Worm (Caenorhabditis elegans) whole organism, L4 larva: Measurements from ENCODE around the gene F17E9.4.
A peak's percentile ranks its signal among the peaks of the same experiment; 100 is the strongest.

Source experiments
- F26F4.8 ChIP-seq: fragments of 200-800 bp; sonication (Bioruptor generic); conservative IDR thresholded peaks from 2 replicates; pipeline ENCODE4 v1.3.6; 2022; ENCODE audit warnings: missing genetic modification characterization, missing compliant biosample characterization
- T26A8.4 ChIP-seq: fragments of 200-800 bp; sonication (Bioruptor generic); IDR thresholded peaks from 2 replicates; pipeline ENCODE4 v1.3.6; 2022; ENCODE audit warnings: missing genetic modification characterization, missing compliant biosample characterization
- aly-2 ChIP-seq: sonication (generic microtip); optimal IDR thresholded peaks from 2 replicates; lab custom pipeline; 2018; ENCODE audit warnings: missing biosample characterization, missing genetic modification characterization
- ama-1 ChIP-seq: fragments of 150-350 bp; optimal IDR thresholded peaks from 2 replicates; lab custom pipeline; 2014; ENCODE audit warnings: inconsistent platforms, mixed read lengths
- hlh-11 ChIP-seq: fragments of 200-800 bp; sonication (Bioruptor generic); optimal IDR thresholded peaks from 2 replicates; lab custom pipeline; 2018; ENCODE audit warnings: mild to moderate bottlenecking, missing genetic modification characterization, missing compliant biosample characterization
- lin-13 ChIP-seq: fragments of 150-350 bp; optimal IDR thresholded peaks from 2 replicates; lab custom pipeline; 2014; ENCODE audit warnings: missing biosample characterization, missing genetic modification reagents, missing genetic modification characterization
- lsy-2 ChIP-seq, 2 experiments: fragments of 150-350 bp in 1 of 2; sonication (generic microtip) in 1 of 2; optimal IDR thresholded peaks; 2 replicates each; lab custom pipeline; 2014 to 2017; ENCODE audit warnings: missing biosample characterization in 2 of 2, missing genetic modification characterization in 2 of 2
- nhr-237 ChIP-seq: sonication (generic microtip); optimal IDR thresholded peaks from 2 replicates; lab custom pipeline; 2017; ENCODE audit warnings: missing biosample characterization, missing genetic modification characterization
- nhr-28 ChIP-seq: fragments of 150-350 bp; optimal IDR thresholded peaks from 2 replicates; lab custom pipeline; 2014; ENCODE audit warnings: missing biosample characterization, missing genetic modification characterization
- nhr-77 ChIP-seq: fragments of 150-350 bp; optimal IDR thresholded peaks from 2 replicates; lab custom pipeline; 2014; ENCODE audit warnings: missing biosample characterization, missing genetic modification characterization
- pha-4 ChIP-seq, 2 experiments: fragments of 150-350 bp in 1 of 2; fragments of 200-800 bp in 1 of 2; sonication (Bioruptor generic) in 1 of 2; IDR thresholded peaks in 1 of 2; optimal IDR thresholded peaks in 1 of 2; 2 replicates each; pipeline versions ENCODE4 v1.3.6 to Lab custom; 2014 to 2022; ENCODE audit warnings: missing genetic modification characterization in 2 of 2, missing genetic modification reagents in 2 of 2, missing biosample characterization in 1 of 2, missing compliant biosample characterization in 1 of 2
- snpc-4 ChIP-seq: fragments of 150-350 bp; optimal IDR thresholded peaks from 2 replicates; lab custom pipeline; 2014; ENCODE audit warnings: missing biosample characterization, missing genetic modification characterization
- unc-39 ChIP-seq: sonication (generic microtip); optimal IDR thresholded peaks from 2 replicates; lab custom pipeline; 2017; ENCODE audit warnings: missing biosample characterization, missing genetic modification characterization
- unc-62 ChIP-seq, 3 experiments: fragments of 150-350 bp in 1 of 3; sonication (generic microtip); optimal IDR thresholded peaks in 2 of 3; peaks in 1 of 3; 1 replicate in 1 of 3; 2 replicates in 2 of 3; lab custom pipeline; 2014 to 2017; ENCODE audit warnings: missing biosample characterization in 3 of 3, missing genetic modification characterization in 3 of 3, missing genetic modification reagents in 3 of 3, missing genotype in 1 of 3

ce11 chrIV:8302648-8303161 is 45.5 kb upstream of the F17E9.4 start:
- TF ChIP-seq pha-4 (GFP tag; IDR thresholded peaks at IDR 0.05; lab: Robert Waterston, UW) (no peak), pha-4 (tag; optimal IDR thresholded peaks at IDR 0.05; lab: Kevin White, UChicago) (no peak), nhr-237 (tag; lab: Kevin White, UChicago) (no peak), ama-1 (no peak), hlh-11 (no peak), snpc-4 (tag; lab: Kevin White, UChicago) (no peak), unc-62 (GFP tag; optimal IDR thresholded peaks at IDR 0.05 in 1 of 2; lab: Kevin White, UChicago) (peak in 1 of 2 experiments; percentile 20), unc-62 (tag; optimal IDR thresholded peaks at IDR 0.05; lab: Kevin White, UChicago) (no peak), nhr-77 (tag; lab: Kevin White, UChicago) (no peak), T26A8.4 (GFP tag; lab: Robert Waterston, UW) (no peak), F26F4.8 (GFP tag; lab: Robert Waterston, UW) (no peak), lsy-2 (tag; optimal IDR thresholded peaks at IDR 0.05; lab: Kevin White, UChicago) (no peak), lin-13 (GFP tag; lab: Kevin White, UChicago) (no peak), nhr-28 (tag; lab: Kevin White, UChicago) (no peak), aly-2 (no peak), unc-39 (no peak)
